Worm (Caenorhabditis elegans): ENCODE measurements around the gene F56D6.6.
"Not testable (repeated sequence)": the region's sequence is repeated elsewhere in the genome, so short reads cannot be mapped to it uniquely, and the experiment has no call there.

The F56D6.6 gene

DNA sequence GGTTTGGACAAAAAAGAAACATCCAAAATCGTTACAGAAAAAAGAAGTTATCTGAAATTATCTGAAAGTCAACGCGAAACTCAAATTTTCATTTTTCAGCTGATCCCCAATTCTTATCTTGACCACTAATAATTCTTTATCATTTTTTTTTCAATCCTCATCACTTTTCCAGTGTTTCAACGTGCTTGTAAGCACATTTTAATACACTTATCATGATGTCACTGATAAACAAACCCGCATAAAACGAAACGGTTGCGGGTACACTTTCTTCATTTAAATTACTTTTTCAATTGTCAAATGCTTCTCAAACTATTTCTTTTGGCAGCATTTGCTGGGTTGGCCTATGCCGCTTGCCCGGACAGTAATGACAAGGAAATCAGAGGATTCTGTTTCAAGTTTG, 18.8 kb downstream of the F56D6.6 start, which contains the start of gene clec-67:
Gene clec-67, plus strand, starts transcription at position 268 of the 400 bp plus-strand sequence.
- TF ChIP-seq rnt-1 (tag; optimal IDR thresholded peaks at IDR 0.05) (no peak), tbx-7 (tag; optimal IDR thresholded peaks at IDR 0.05) (no peak), sox-2 (GFP tag; IDR thresholded peaks at IDR 0.05) (no peak), fkh-6 (tag; optimal IDR thresholded peaks at IDR 0.05) (no peak)

DNA sequence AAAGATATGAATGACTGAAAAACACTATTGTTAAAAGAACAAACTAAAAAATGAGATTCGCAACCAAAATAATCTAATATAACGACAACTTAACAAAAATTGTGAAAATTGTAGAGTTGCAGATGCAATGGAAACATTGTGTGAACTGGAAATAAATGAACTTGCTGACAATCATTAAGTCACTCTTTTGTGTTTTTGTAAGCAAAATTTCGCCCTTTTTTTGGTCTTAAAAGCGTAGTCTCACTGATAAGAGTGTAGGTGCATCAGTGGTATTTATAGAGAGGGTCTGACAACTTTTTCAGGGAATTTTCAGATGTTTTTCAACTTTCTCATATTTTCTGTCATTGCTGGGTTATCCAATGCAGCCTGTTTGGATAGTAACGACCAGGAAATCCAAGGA, 23.1 kb downstream of the F56D6.6 start, which contains the start of gene clec-68:
Gene clec-68, plus strand, starts transcription at position 301 of the 400 bp plus-strand sequence.
- TF ChIP-seq tbx-2 (tag; optimal IDR thresholded peaks at IDR 0.05) (no peak), unc-55 (GFP tag; optimal IDR thresholded peaks at IDR 0.05) (no peak), hlh-15 (tag; optimal IDR thresholded peaks at IDR 0.05) (no peak), pag-3 (tag; optimal IDR thresholded peaks at IDR 0.05; ENCODE audit: borderline replicate concordance) (no peak), ceh-45 (GFP tag; IDR thresholded peaks at IDR 0.05) (no peak), Y22D7AL.16 (tag; optimal IDR thresholded peaks at IDR 0.05) (no peak), nhr-11 (tag; optimal IDR thresholded peaks at IDR 0.05) (no peak), unc-42 (tag; optimal IDR thresholded peaks at IDR 0.05) (no peak), mec-3 (tag; optimal IDR thresholded peaks at IDR 0.05; ENCODE audit: borderline replicate concordance) (no peak), hlh-8 (tag; optimal IDR thresholded peaks at IDR 0.05) (no peak), ceh-14 (tag; optimal IDR thresholded peaks at IDR 0.05) (no peak), tbx-7 (tag; optimal IDR thresholded peaks at IDR 0.05) (no peak)

- TF ChIP-seq tbx-7, pat-9, ceh-48 (tag; optimal IDR thresholded peaks at IDR 0.05): not testable (repeated sequence)
These were observed 29.4 kb downstream of the F56D6.6 start, which contains the start of gene clec-70 for ce11 chrIV:3932408-3932807. Gene clec-70 (plus strand): TSS chrIV:3932708.

DNA sequence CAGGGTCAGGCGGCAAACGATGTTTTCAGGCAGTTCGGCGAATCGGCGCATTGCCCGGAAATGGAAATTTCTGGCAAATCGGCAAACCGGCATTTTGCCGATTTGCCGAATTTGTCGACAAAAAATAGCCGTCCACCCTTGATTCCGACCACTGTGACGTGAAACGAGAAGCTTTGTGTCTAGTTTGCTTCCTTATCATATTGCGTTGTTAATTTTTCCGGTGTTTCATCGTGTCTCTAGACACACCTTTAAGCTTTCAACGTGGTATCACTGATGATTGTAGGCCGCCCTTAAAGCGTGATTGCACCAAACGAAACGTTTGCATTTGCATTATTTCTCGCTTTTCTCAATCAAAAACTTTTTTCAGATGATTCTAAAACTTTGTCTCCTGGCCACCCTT, 34.0 kb downstream of the F56D6.6 start, which contains the start of gene clec-71:
Gene clec-71, plus strand, starts transcription at position 362 of the 400 bp plus-strand sequence.
- no peak for TF ChIP-seq K02D7.2 (tag; optimal IDR thresholded peaks at IDR 0.05)
- TF ChIP-seq npax-4 (tag; optimal IDR thresholded peaks at IDR 0.05) = no peak
- TF ChIP-seq pag-3 (tag; optimal IDR thresholded peaks at IDR 0.05; ENCODE audit: borderline replicate concordance) = no peak
- TF ChIP-seq pros-1 (tag; optimal IDR thresholded peaks at IDR 0.05) = no peak
- no peak for TF ChIP-seq lin-11 (tag; optimal IDR thresholded peaks at IDR 0.05)
- TF ChIP-seq gmeb-2 (tag; optimal IDR thresholded peaks at IDR 0.05) = no peak
- TF ChIP-seq sox-4 (tag; optimal IDR thresholded peaks at IDR 0.05) = no peak
- no peak for TF ChIP-seq nhr-232 (tag; optimal IDR thresholded peaks at IDR 0.05)
- no peak for TF ChIP-seq nhr-11 (tag; optimal IDR thresholded peaks at IDR 0.05)
- TF ChIP-seq ceh-22 (tag; optimal IDR thresholded peaks at IDR 0.05) = no peak

ce11 chrIV:3941658-3942328, 38.7 kb downstream of the F56D6.6 start, which contains the start of gene clec-174:
Gene clec-174 (minus strand): TSS chrIV:3941708.
- TF ChIP-seq hlh-30 (tag; optimal IDR thresholded peaks at IDR 0.05; ENCODE audit: insufficient read depth) (no peak), mec-3 (tag; optimal IDR thresholded peaks at IDR 0.05; ENCODE audit: borderline replicate concordance) (no peak), pat-9 (tag; optimal IDR thresholded peaks at IDR 0.05) (no peak), tbx-2 (tag; optimal IDR thresholded peaks at IDR 0.05) (no peak), dve-1 (tag; optimal IDR thresholded peaks at IDR 0.05) (no peak), madf-2 (tag; optimal IDR thresholded peaks at IDR 0.05) (no peak), unc-55 (GFP tag; optimal IDR thresholded peaks at IDR 0.05) (no peak), nfya-1 (tag; optimal IDR thresholded peaks at IDR 0.05) (no peak), ceh-48 (tag; optimal IDR thresholded peaks at IDR 0.05) (no peak), hlh-6 (tag; optimal IDR thresholded peaks at IDR 0.05) (no peak), ceh-34 (tag; optimal IDR thresholded peaks at IDR 0.05) (no peak)
